Fruit fly (Drosophila melanogaster): ENCODE data around the gene Myo61F.

Gene Myo61F

dm6 chr3L:1376014-1376745, 57.9 kb downstream of the Myo61F start (continued):
- TF ChIP-seq CG8290 (GFP tag; optimal IDR thresholded peaks at IDR 0.05) (no peak), CG8290 (tag; optimal IDR thresholded peaks at IDR 0.05) (peak in 1 of 2 experiments; percentile 56), Dbx (GFP tag; IDR thresholded peaks at IDR 0.05) (no peak), CG13123 (GFP tag; optimal IDR thresholded peaks at IDR 0.05) (no peak), bbx (GFP tag; IDR thresholded peaks at IDR 0.05; ENCODE audit: partially characterized antibody) (peak; percentile 50; the same call in 1 of the 2 replicates), CG11695 (GFP tag; IDR thresholded peaks at IDR 0.05) (0 out of 3 replicates have a peak, but pooled peaks have one; percentile 33), Awh (GFP tag; IDR thresholded peaks at IDR 0.05) (no peak), PHDP (tag; optimal IDR thresholded peaks at IDR 0.05) (peak; percentile 60), CG11723 (GFP tag; optimal IDR thresholded peaks at IDR 0.05) (no peak), CG14441 (GFP tag; IDR thresholded peaks at IDR 0.05) (peak; percentile 65), ERR (GFP tag; optimal IDR thresholded peaks at IDR 0.05) (no peak), ara (GFP tag; IDR thresholded peaks at IDR 0.05) (peak; percentile 69; the same call in 1 of the 2 replicates), HLH3B (GFP tag; IDR thresholded peaks at IDR 0.05) (peak; percentile 41; the same call in 1 of the 2 replicates), bcd (GFP tag; optimal IDR thresholded peaks at IDR 0.05) (peak; percentile 30), CG2712 (tag; optimal IDR thresholded peaks at IDR 0.05) (peak; percentile 71), D (optimal IDR thresholded peaks at IDR 0.05) (no peak), D (GFP tag; optimal IDR thresholded peaks at IDR 0.05) (no peak), CG32767 (GFP tag; IDR thresholded peaks at IDR 0.05) (peak; percentile 57; the same call in 1 of the 2 replicates), Side (GFP tag; optimal IDR thresholded peaks at IDR 0.05) (peak; percentile 10), CG4730 (GFP tag; IDR thresholded peaks at IDR 0.05) (0 out of 2 replicates have a peak, but pooled peaks have one; percentile 5), Sox100B (GFP tag; optimal IDR thresholded peaks at IDR 0.05) (peak; percentile 22), odd (GFP tag; optimal IDR thresholded peaks at IDR 0.05) (peak; percentile 44), Ptx1 (GFP tag; IDR thresholded peaks at IDR 0.05) (peak; percentile 70), CG9609 (GFP tag; optimal IDR thresholded peaks at IDR 0.05) (peak; percentile 3), sr (GFP tag; IDR thresholded peaks at IDR 0.05) (no peak), CG3838 (GFP tag; optimal IDR thresholded peaks at IDR 0.05) (no peak), tio (GFP tag; optimal IDR thresholded peaks at IDR 0.05) (no peak), MBD-R2 (GFP tag; IDR thresholded peaks at IDR 0.05) (no peak), CG10274 (GFP tag; optimal IDR thresholded peaks at IDR 0.05) (no peak), CG1792 (GFP tag; optimal IDR thresholded peaks at IDR 0.05) (no peak), H2.0 (GFP tag; IDR thresholded peaks at IDR 0.05) (peak; percentile 28; the same call in 1 of the 2 replicates), Bteb2 (GFP tag; optimal IDR thresholded peaks at IDR 0.05) (no peak), gce (GFP tag; IDR thresholded peaks at IDR 0.05) (no peak), btn (GFP tag; optimal IDR thresholded peaks at IDR 0.05) (peak; percentile 12), CG11093 (GFP tag; IDR thresholded peaks at IDR 0.05) (no peak), CG8388 (GFP tag; optimal IDR thresholded peaks at IDR 0.05) (peak; percentile 57), Dref (GFP tag; IDR thresholded peaks at IDR 0.05) (no peak), Mad (GFP tag; optimal IDR thresholded peaks at IDR 0.05) (peak; percentile 3), CG3281 (GFP tag; optimal IDR thresholded peaks at IDR 0.05) (no peak), scrt (GFP tag; optimal IDR thresholded peaks at IDR 0.05) (no peak), CG6654 (GFP tag; optimal IDR thresholded peaks at IDR 0.05) (no peak), CG3407 (GFP tag; optimal IDR thresholded peaks at IDR 0.05) (peak; percentile 46), CG12155 (GFP tag; optimal IDR thresholded peaks at IDR 0.05) (no peak), CG10959 (GFP tag; IDR thresholded peaks at IDR 0.05) (no peak), CG6254 (GFP tag; optimal IDR thresholded peaks at IDR 0.05) (peak; percentile 22), stc (GFP tag; IDR thresholded peaks at IDR 0.05) (peak; percentile 72), BtbVII (GFP tag; optimal IDR thresholded peaks at IDR 0.05) (no peak), sug (tag; optimal IDR thresholded peaks at IDR 0.05) (no peak), CG9876 (GFP tag; optimal IDR thresholded peaks at IDR 0.05) (no peak), pan (optimal IDR thresholded peaks at IDR 0.05) (no peak), pan (GFP tag; optimal IDR thresholded peaks at IDR 0.05 in 1 of 2, IDR thresholded peaks at IDR 0.05 in 1 of 2) (peak in 1 of 2 experiments; percentile 66), B-H2 (GFP tag; optimal IDR thresholded peaks at IDR 0.05) (no peak)

Measured in whole organism, embryonic.